Worm (Caenorhabditis elegans): ENCODE results near the gene mab-9.

The mab-9 gene

DNA sequence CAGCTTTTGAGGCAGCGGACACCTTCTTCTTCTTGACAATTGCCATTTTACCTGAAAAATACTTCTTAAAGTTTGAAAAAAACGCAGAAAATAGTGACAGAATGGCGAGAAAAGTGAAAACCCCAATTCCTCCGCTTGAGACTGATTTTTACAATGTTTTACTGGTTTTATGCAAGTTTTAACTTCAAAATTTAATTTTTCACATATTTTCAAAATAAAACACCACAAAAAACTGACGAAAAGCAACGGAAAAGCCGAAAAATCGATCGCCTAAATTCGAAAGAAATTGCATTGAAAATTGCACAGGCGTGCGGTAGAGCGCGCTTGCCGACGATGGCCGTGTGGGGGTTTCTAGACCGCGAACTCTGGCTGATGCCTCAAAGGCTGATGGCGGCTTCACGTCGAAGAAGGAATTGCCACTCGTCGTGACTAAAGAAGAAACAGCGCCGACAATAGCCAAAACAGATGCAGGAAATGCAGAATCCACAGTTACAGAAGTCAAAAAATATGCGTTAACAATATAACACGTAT, 39.9 kb upstream of the mab-9 start, which contains the start of gene nsun-1:
nsun-1 (minus strand) TSS at position 51 of the 531 bp plus-strand sequence.
- TF ChIP-seq ceh-39 (tag; optimal IDR thresholded peaks at IDR 0.05) (no peak), elt-1 (tag; optimal IDR thresholded peaks at IDR 0.05; ENCODE audit: borderline replicate concordance, insufficient read depth) (no peak), mep-1 (tag; optimal IDR thresholded peaks at IDR 0.05) (peak; percentile 41), ceh-83 (GFP tag; optimal IDR thresholded peaks at IDR 0.05) (no peak), flh-1 (GFP tag; optimal IDR thresholded peaks at IDR 0.05) (no peak), ces-1 (GFP tag; optimal IDR thresholded peaks at IDR 0.05) (peak; percentile 74), mls-2 (tag; optimal IDR thresholded peaks at IDR 0.05) (peak; percentile 43), mab-5 (tag; optimal IDR thresholded peaks at IDR 0.05) (no peak), nhr-237 (tag; optimal IDR thresholded peaks at IDR 0.05) (no peak), pha-4 (tag; optimal IDR thresholded peaks at IDR 0.05) (peak; percentile 9), nhr-2 (tag; optimal IDR thresholded peaks at IDR 0.05) (no peak), ztf-11 (tag; optimal IDR thresholded peaks at IDR 0.05) (peak; percentile 7), snpc-4 (tag; optimal IDR thresholded peaks at IDR 0.05) (no peak), drap-1 (GFP tag; optimal IDR thresholded peaks at IDR 0.05) (no peak), lsy-2 (tag; optimal IDR thresholded peaks at IDR 0.05) (peak; percentile 50), cnd-1 (tag; optimal IDR thresholded peaks at IDR 0.05) (no peak), sptf-1 (tag; optimal IDR thresholded peaks at IDR 0.05) (peak; percentile 67), unc-120 (tag; optimal IDR thresholded peaks at IDR 0.05; ENCODE audit: poor library complexity, severe bottlenecking) (peak; percentile 41), unc-39 (tag; optimal IDR thresholded peaks at IDR 0.05) (no peak)

ce11 chrII:484328-484916, 31.4 kb upstream of the mab-9 start, which contains the start of the genes gldi-1 and prp-21:
Gene gldi-1 (minus strand): TSS chrII:484378.
Gene prp-21 (plus strand): TSS chrII:484866.
- TF ChIP-seq ces-1 (GFP tag; optimal IDR thresholded peaks at IDR 0.05), result peak; percentile 92
- TF ChIP-seq ham-2 (GFP tag; optimal IDR thresholded peaks at IDR 0.05), result no peak
- peak; percentile 10 for TF ChIP-seq lsy-2 (tag; optimal IDR thresholded peaks at IDR 0.05)

DNA sequence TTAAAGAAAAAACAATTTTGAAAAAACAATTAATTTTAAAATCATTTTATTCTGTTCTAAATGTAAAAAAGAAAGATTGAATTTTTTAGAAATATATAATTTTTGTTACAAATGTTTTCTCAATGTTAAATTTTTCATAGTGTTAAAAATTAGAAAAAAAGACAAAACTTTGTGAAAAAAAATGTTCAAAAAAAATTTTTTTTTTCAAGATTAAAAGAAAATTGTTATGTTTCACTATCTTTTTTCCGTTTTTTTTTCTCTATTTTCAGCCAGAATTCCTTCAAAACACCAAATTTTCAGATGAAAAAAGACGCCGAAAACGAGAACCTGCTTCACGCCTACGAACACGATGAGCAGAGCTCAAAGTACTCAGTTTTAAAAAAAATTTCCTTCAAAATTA, 20.7 kb upstream of the mab-9 start, which contains the start of gene sms-5:
sms-5 (plus strand) TSS at position 301 of the 400 bp plus-strand sequence.
- TF ChIP-seq M03D4.4 (tag; optimal IDR thresholded peaks at IDR 0.05) (no peak), nhr-28 (tag; optimal IDR thresholded peaks at IDR 0.05) (no peak), elt-1 (tag; optimal IDR thresholded peaks at IDR 0.05; ENCODE audit: borderline replicate concordance, insufficient read depth) (no peak), mep-1 (tag; optimal IDR thresholded peaks at IDR 0.05) (no peak), lsy-2 (tag; optimal IDR thresholded peaks at IDR 0.05) (no peak), drap-1 (GFP tag; optimal IDR thresholded peaks at IDR 0.05) (no peak), pha-4 (tag; optimal IDR thresholded peaks at IDR 0.05) (no peak)

- no peak for TF ChIP-seq bed-3 (GFP tag; optimal IDR thresholded peaks at IDR 0.05)
- TF ChIP-seq cnd-1 (tag; optimal IDR thresholded peaks at IDR 0.05), result no peak
- no peak for TF ChIP-seq nhr-76 (tag; optimal IDR thresholded peaks at IDR 0.05)
- TF ChIP-seq unc-120 (tag; optimal IDR thresholded peaks at IDR 0.05; ENCODE audit: poor library complexity, severe bottlenecking), result no peak
- TF ChIP-seq hlh-1 (tag; optimal IDR thresholded peaks at IDR 0.05), result no peak
- TF ChIP-seq blmp-1 (tag; optimal IDR thresholded peaks at IDR 0.05), result no peak
- TF ChIP-seq M03D4.4 (tag; optimal IDR thresholded peaks at IDR 0.05), result no peak
- TF ChIP-seq ceh-43 (GFP tag; optimal IDR thresholded peaks at IDR 0.05), result no peak
- TF ChIP-seq snpc-4 (tag; optimal IDR thresholded peaks at IDR 0.05), result no peak
- TF ChIP-seq ceh-39 (tag; optimal IDR thresholded peaks at IDR 0.05), result no peak
- no peak for TF ChIP-seq zip-8 (tag; optimal IDR thresholded peaks at IDR 0.05)
- TF ChIP-seq lsy-2 (tag; optimal IDR thresholded peaks at IDR 0.05), result no peak
- TF ChIP-seq nhr-12 (tag; optimal IDR thresholded peaks at IDR 0.05), result no peak
- TF ChIP-seq sem-2 (GFP tag; optimal IDR thresholded peaks at IDR 0.05), result no peak
- no peak for TF ChIP-seq lin-32 (GFP tag; optimal IDR thresholded peaks at IDR 0.05)
- no peak for TF ChIP-seq ces-1 (GFP tag; optimal IDR thresholded peaks at IDR 0.05)
Measured at ce11 chrII:502638-503037, 13.2 kb upstream of the mab-9 start.

DNA sequence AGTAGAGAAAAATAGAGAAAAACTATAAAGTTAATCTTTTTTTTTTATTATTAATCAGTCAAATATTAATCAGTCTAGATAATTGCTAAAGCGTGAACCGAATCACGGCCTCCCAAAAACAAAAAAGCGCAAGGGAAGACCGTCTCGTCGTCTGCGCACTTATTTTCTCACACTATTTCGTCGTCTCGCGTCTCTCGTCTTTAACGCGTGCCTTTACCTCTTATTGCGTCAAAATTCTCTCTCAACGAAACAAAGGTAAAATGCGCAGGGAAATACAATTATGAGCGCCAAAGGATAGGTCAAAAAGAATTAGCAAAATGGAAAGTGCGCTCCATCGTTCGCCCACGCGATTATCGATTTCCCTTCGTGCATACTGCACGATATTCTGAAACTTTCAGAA, 9.8 kb upstream of the mab-9 start:
- peak; percentile 19 for TF ChIP-seq lsy-2 (tag; optimal IDR thresholded peaks at IDR 0.05)
- TF ChIP-seq zip-8 (tag; optimal IDR thresholded peaks at IDR 0.05), result peak; percentile 8
- peak; percentile 31 for TF ChIP-seq lin-13 (tag; optimal IDR thresholded peaks at IDR 0.05)
- TF ChIP-seq cnd-1 (tag; optimal IDR thresholded peaks at IDR 0.05), result peak; percentile 39
- TF ChIP-seq mep-1 (tag; optimal IDR thresholded peaks at IDR 0.05), result peak; percentile 46
- no peak for TF ChIP-seq ztf-11 (tag; optimal IDR thresholded peaks at IDR 0.05)
- no peak for TF ChIP-seq bed-3 (GFP tag; optimal IDR thresholded peaks at IDR 0.05)
- peak; percentile 30 for TF ChIP-seq ceh-43 (GFP tag; optimal IDR thresholded peaks at IDR 0.05)
- TF ChIP-seq ces-1 (GFP tag; optimal IDR thresholded peaks at IDR 0.05), result peak; percentile 45
- TF ChIP-seq sptf-1 (tag; optimal IDR thresholded peaks at IDR 0.05), result peak; percentile 20
- no peak for TF ChIP-seq tbx-8 (GFP tag; optimal IDR thresholded peaks at IDR 0.05)
- TF ChIP-seq pha-4 (tag; optimal IDR thresholded peaks at IDR 0.05), result peak; percentile 11
